1 fruit fly cellular context compared by ENCODE assay signal in the genomic region with DNA sequence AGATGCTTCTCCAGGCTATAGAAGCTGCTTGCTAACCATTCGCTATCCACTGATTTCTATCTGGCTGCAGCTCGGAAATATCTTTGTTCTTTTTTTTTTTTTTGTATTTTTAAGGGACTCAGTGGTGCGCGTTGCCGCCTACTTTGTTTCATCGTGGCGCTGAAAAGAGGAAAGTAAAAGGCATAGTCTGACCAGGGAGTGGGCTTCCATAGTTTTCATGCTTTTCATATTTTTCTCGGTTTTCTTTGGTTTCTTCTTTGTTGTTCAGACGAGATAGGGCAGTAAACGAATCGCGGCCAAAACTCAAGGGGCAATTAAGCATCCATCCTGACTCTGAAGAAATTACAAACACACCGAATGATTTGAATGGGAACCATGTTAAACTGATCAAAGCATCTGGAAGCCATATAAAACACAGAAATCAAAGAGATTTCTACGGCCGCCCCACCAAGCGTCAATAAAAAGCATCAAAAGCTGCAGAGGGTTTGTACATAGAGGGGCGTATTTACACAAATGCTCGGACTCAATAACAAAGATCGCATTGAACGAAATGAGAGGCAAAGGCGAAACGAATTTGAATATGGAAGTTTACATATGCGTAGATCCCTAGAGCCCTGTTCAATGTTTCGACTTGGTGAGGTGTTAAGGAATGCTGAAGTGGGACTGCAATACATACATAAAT.
TF ChIP-seq lines count a peak whose summit lies in the region.

No protein-coding gene starts in this region.

TF ChIP-seq in whole organism, embryonic, 481 proteins besides CTCF, POLR2A, EP300 and RAD21 (continued from another document):
- TF ChIP-seq CG4328 (GFP tag; optimal IDR thresholded peaks at IDR 0.05; lab: Kevin White, UChicago) (peak; percentile 4), Mes4 (GFP tag; optimal IDR thresholded peaks at IDR 0.05; lab: Kevin White, UChicago) (no peak), Taf1 (GFP tag; IDR thresholded peaks at IDR 0.05; lab: Robert Waterston, UW) (no peak), wek (GFP tag; optimal IDR thresholded peaks at IDR 0.05; lab: Kevin White, UChicago) (peak; percentile 7), ssp (GFP tag; IDR thresholded peaks at IDR 0.05; lab: Robert Waterston, UW) (no peak), CG4360 (GFP tag; IDR thresholded peaks at IDR 0.05; lab: Robert Waterston, UW) (no peak), esg (GFP tag; conservative IDR thresholded peaks at IDR 0.05; lab: Robert Waterston, UW) (no peak), Nf-YB (GFP tag; optimal IDR thresholded peaks at IDR 0.05; lab: Kevin White, UChicago) (no peak), Atf6 (GFP tag; IDR thresholded peaks at IDR 0.05; lab: Robert Waterston, UW) (no peak), CG1233 (GFP tag; optimal IDR thresholded peaks at IDR 0.05; lab: Kevin White, UChicago) (peak; percentile 15), gsb (GFP tag; IDR thresholded peaks at IDR 0.05; lab: Robert Waterston, UW) (no peak), Sox100B (GFP tag; optimal IDR thresholded peaks at IDR 0.05; lab: Kevin White, UChicago) (peak; percentile 40), Bdp1 (GFP tag; optimal IDR thresholded peaks at IDR 0.05; lab: Kevin White, UChicago) (no peak), fd64A (GFP tag; optimal IDR thresholded peaks at IDR 0.05; lab: Kevin White, UChicago) (peak; percentile 11), CoRest (tag; optimal IDR thresholded peaks at IDR 0.05; lab: Kevin White, UChicago) (no peak), phol (tag; optimal IDR thresholded peaks at IDR 0.05; lab: Kevin White, UChicago) (no peak), jing (GFP tag; optimal IDR thresholded peaks at IDR 0.05; lab: Kevin White, UChicago) (no peak), Chrac-16 (GFP tag; optimal IDR thresholded peaks at IDR 0.05; lab: Kevin White, UChicago) (no peak), CkIIα-i1 (GFP tag; IDR thresholded peaks at IDR 0.05; lab: Robert Waterston, UW) (no peak), pan (optimal IDR thresholded peaks at IDR 0.05; lab: Kevin White, UChicago) (no peak), pan (GFP tag; optimal IDR thresholded peaks at IDR 0.05 in 1 of 2, IDR thresholded peaks at IDR 0.05 in 1 of 2) (peak in 1 of 2 experiments; percentile 5)
